Worm (Caenorhabditis elegans) whole organism, L3 larva: ENCODE results near the gene srg-51.

ENCODE experiments used
- R02D3.7 ChIP-seq: fragments of 150-350 bp; optimal IDR thresholded peaks from 2 replicates; lab custom pipeline; 2014; ENCODE audit warnings: missing biosample characterization, missing genetic modification characterization
- ZK546.5 ChIP-seq: sonication (generic microtip); optimal IDR thresholded peaks from 2 replicates; lab custom pipeline; 2017; ENCODE audit warnings: missing biosample characterization, missing genetic modification characterization
- ceh-16 ChIP-seq: sonication (generic microtip); optimal IDR thresholded peaks from 2 replicates; lab custom pipeline; 2017; ENCODE audit warnings: missing biosample characterization, missing genetic modification characterization
- ceh-28 ChIP-seq: fragments of 150-350 bp; optimal IDR thresholded peaks from 2 replicates; lab custom pipeline; 2014; ENCODE audit warnings: missing biosample characterization, missing genetic modification reagents, missing genetic modification characterization
- ceh-82 ChIP-seq: fragments of 150-350 bp; optimal IDR thresholded peaks from 2 replicates; lab custom pipeline; 2014; ENCODE audit warnings: missing biosample characterization, missing genetic modification characterization
- ceh-9 ChIP-seq: sonication (generic microtip); optimal IDR thresholded peaks from 2 replicates; lab custom pipeline; 2018; ENCODE audit warnings: missing biosample characterization, missing genetic modification characterization
- egl-5 ChIP-seq: fragments of 150-350 bp; optimal IDR thresholded peaks from 2 replicates; lab custom pipeline; 2017; ENCODE audit warnings: missing biosample characterization, missing genetic modification reagents, missing genetic modification characterization, inconsistent platforms
- elt-1 ChIP-seq: fragments of 150-350 bp; optimal IDR thresholded peaks from 2 replicates; lab custom pipeline; 2014; ENCODE audit warnings: missing biosample characterization, missing genetic modification characterization
- elt-2 ChIP-seq: sonication (generic microtip); optimal IDR thresholded peaks from 2 replicates; lab custom pipeline; 2016; ENCODE audit warnings: missing genetic modification reagents, mild to moderate bottlenecking, missing genetic modification characterization, missing compliant biosample characterization
- elt-3 ChIP-seq, 3 experiments: fragments of 150-350 bp in 1 of 3; sonication (generic microtip) in 2 of 3; optimal IDR thresholded peaks; 2 replicates in 2 of 3; 4 replicates in 1 of 3; lab custom pipeline; 2014 to 2017; ENCODE audit warnings: missing biosample characterization in 3 of 3, missing genetic modification characterization in 3 of 3
- eor-1 ChIP-seq, 2 experiments: fragments of 150-350 bp; optimal IDR thresholded peaks; 2 replicates each; lab custom pipeline; 2014 to 2018; ENCODE audit warnings: missing biosample characterization in 2 of 2, missing genetic modification characterization in 2 of 2
- fkh-10 ChIP-seq: sonication (generic microtip); optimal IDR thresholded peaks from 2 replicates; lab custom pipeline; 2017; ENCODE audit warnings: missing biosample characterization, missing genetic modification reagents, missing genetic modification characterization
- fos-1 ChIP-seq: fragments of 150-350 bp; optimal IDR thresholded peaks from 2 replicates; lab custom pipeline; 2014; ENCODE audit warnings: missing biosample characterization, missing genetic modification characterization
- hmg-11 ChIP-seq: sonication (generic microtip); optimal IDR thresholded peaks from 2 replicates; lab custom pipeline; 2016; ENCODE audit warnings: missing genetic modification characterization, missing compliant biosample characterization
- jun-1 ChIP-seq: fragments of 150-350 bp; optimal IDR thresholded peaks from 2 replicates; lab custom pipeline; 2014; ENCODE audit warnings: missing biosample characterization, missing genetic modification reagents, missing genetic modification characterization
- lin-15B ChIP-seq: fragments of 150-350 bp; optimal IDR thresholded peaks from 2 replicates; lab custom pipeline; 2014; ENCODE audit warnings: missing biosample characterization, missing genetic modification characterization
- lin-39 ChIP-seq: fragments of 150-350 bp; optimal IDR thresholded peaks from 2 replicates; lab custom pipeline; 2018; ENCODE audit warnings: missing biosample characterization, missing genetic modification reagents, missing genetic modification characterization
- lsy-12 ChIP-seq: sonication (generic microtip); optimal IDR thresholded peaks from 2 replicates; lab custom pipeline; 2016; ENCODE audit warnings: mild to moderate bottlenecking, missing genetic modification characterization, missing compliant biosample characterization
- mml-1 ChIP-seq: fragments of 150-350 bp; sonication (generic microtip); optimal IDR thresholded peaks from 3 replicates; lab custom pipeline; 2014; ENCODE audit warnings: missing biosample characterization, missing genetic modification characterization
- nhr-11 ChIP-seq: fragments of 150-350 bp; optimal IDR thresholded peaks from 2 replicates; lab custom pipeline; 2014; ENCODE audit warnings: missing biosample characterization, missing genetic modification characterization
- nhr-12 ChIP-seq: fragments of 150-350 bp; optimal IDR thresholded peaks from 2 replicates; lab custom pipeline; 2014; ENCODE audit warnings: missing biosample characterization, missing genetic modification characterization
- nhr-23 ChIP-seq: fragments of 150-350 bp; optimal IDR thresholded peaks from 2 replicates; lab custom pipeline; 2014; ENCODE audit warnings: missing biosample characterization, missing genetic modification reagents, missing genetic modification characterization
- nhr-237 ChIP-seq: fragments of 150-350 bp; optimal IDR thresholded peaks from 2 replicates; lab custom pipeline; 2014; ENCODE audit warnings: missing biosample characterization, missing genetic modification characterization
- nhr-25 ChIP-seq: sonication (generic microtip); optimal IDR thresholded peaks from 2 replicates; lab custom pipeline; 2017; ENCODE audit warnings: missing biosample characterization, missing genetic modification characterization
- nhr-28 ChIP-seq: fragments of 150-350 bp; optimal IDR thresholded peaks from 2 replicates; lab custom pipeline; 2014; ENCODE audit warnings: missing biosample characterization, missing genetic modification characterization
- nhr-76 ChIP-seq: fragments of 150-350 bp; sonication (generic microtip); optimal IDR thresholded peaks from 5 replicates; lab custom pipeline; 2014; ENCODE audit warnings: missing biosample characterization, missing genetic modification characterization
- nhr-77 ChIP-seq: fragments of 150-350 bp; optimal IDR thresholded peaks from 2 replicates; lab custom pipeline; 2014; ENCODE audit warnings: missing biosample characterization, missing genetic modification characterization
- pha-4 ChIP-seq: fragments of 150-350 bp; optimal IDR thresholded peaks from 2 replicates; lab custom pipeline; 2014; ENCODE audit warnings: missing biosample characterization, missing genetic modification reagents, missing genetic modification characterization
- pqm-1 ChIP-seq: fragments of 150-350 bp; optimal IDR thresholded peaks from 2 replicates; lab custom pipeline; 2017; ENCODE audit warnings: missing biosample characterization, missing genetic modification characterization, inconsistent platforms
- sea-2 ChIP-seq: fragments of 150-350 bp; sonication (generic microtip); optimal IDR thresholded peaks from 4 replicates; lab custom pipeline; 2014; ENCODE audit warnings: missing biosample characterization, missing genetic modification reagents, missing genetic modification characterization
- skn-1 ChIP-seq: fragments of 150-350 bp; optimal IDR thresholded peaks from 2 replicates; lab custom pipeline; 2014; ENCODE audit warnings: missing biosample characterization, missing genetic modification characterization
- tbx-2 ChIP-seq: sonication (generic microtip); optimal IDR thresholded peaks from 2 replicates; lab custom pipeline; 2016; ENCODE audit warnings: mild to moderate bottlenecking, missing genetic modification characterization, missing compliant biosample characterization
- unc-39 ChIP-seq: sonication (generic microtip); optimal IDR thresholded peaks from 4 replicates; lab custom pipeline; 2017; ENCODE audit warnings: missing biosample characterization, missing genetic modification characterization
- zag-1 ChIP-seq: fragments of 150-350 bp; optimal IDR thresholded peaks from 2 replicates; lab custom pipeline; 2014; ENCODE audit warnings: missing biosample characterization, missing genetic modification characterization
- ztf-11 ChIP-seq: fragments of 150-350 bp; optimal IDR thresholded peaks from 2 replicates; lab custom pipeline; 2014; ENCODE audit warnings: missing biosample characterization, missing genetic modification characterization
- ztf-4 ChIP-seq: fragments of 150-350 bp; optimal IDR thresholded peaks from 2 replicates; lab custom pipeline; 2014; ENCODE audit warnings: missing biosample characterization, missing genetic modification characterization

Gene srg-51

ce11 chrIV:15120746-15121145 is 20.0 kb downstream of the srg-51 start, which contains the start of gene clec-189:
Gene clec-189, plus strand, starts transcription at chrIV:15120837.
- TF ChIP-seq nhr-28 (tag; lab: Kevin White, UChicago) (no peak), tbx-2 (tag; lab: Kevin White, UChicago) (no peak), ztf-11 (tag; lab: Kevin White, UChicago) (no peak), elt-3 (tag; optimal IDR thresholded peaks at IDR 0.05; lab: Kevin White, UChicago) (no peak), lsy-12 (tag; lab: Kevin White, UChicago) (no peak), fkh-10 (no peak), skn-1 (no peak)

- TF ChIP-seq nhr-25 (tag; lab: Kevin White, UChicago) (no peak), pqm-1 (tag; lab: Kevin White, UChicago) (no peak), nhr-11 (tag; lab: Kevin White, UChicago) (no peak), egl-5 (no peak), unc-39 (tag; lab: Kevin White, UChicago) (no peak), nhr-23 (tag; lab: Kevin White, UChicago) (no peak), lin-15B (tag; lab: Kevin White, UChicago) (no peak), ceh-16 (tag; lab: Kevin White, UChicago) (no peak)
Observed at ce11 chrIV:15119268-15119667, 21.5 kb downstream of the srg-51 start.

- no peak for TF ChIP-seq hmg-11 (tag; lab: Kevin White, UChicago)
- TF ChIP-seq, all 47 proteins: peak for 0
Observed at ce11 chrIV:15118390-15118789, 22.3 kb downstream of the srg-51 start, which contains the start of gene M199.136. Gene M199.136, plus strand, starts transcription at chrIV:15118690.

- TF ChIP-seq jun-1 (no peak), ztf-4 (tag; lab: Kevin White, UChicago) (no peak), elt-1 (tag; lab: Kevin White, UChicago) (no peak), egl-5 (no peak), hmg-11 (tag; lab: Kevin White, UChicago) (no peak), pha-4 (tag; lab: Kevin White, UChicago) (no peak), ceh-28 (tag; lab: Kevin White, UChicago) (no peak), nhr-76 (tag; lab: Kevin White, UChicago) (no peak), R02D3.7 (no peak), tbx-2 (tag; lab: Kevin White, UChicago) (no peak), nhr-28 (tag; lab: Kevin White, UChicago) (no peak), zag-1 (tag; lab: Kevin White, UChicago) (no peak), eor-1 (tag; optimal IDR thresholded peaks at IDR 0.05; lab: Kevin White, UChicago) (no peak), sea-2 (no peak), elt-2 (tag; lab: Kevin White, UChicago) (no peak), elt-3 (tag; optimal IDR thresholded peaks at IDR 0.05; lab: Kevin White, UChicago) (no peak), fos-1 (tag; lab: Kevin White, UChicago) (no peak), ceh-9 (tag; lab: Kevin White, UChicago) (no peak), skn-1 (no peak), nhr-77 (tag; lab: Kevin White, UChicago) (no peak)
Observed at ce11 chrIV:15114324-15114723, 26.4 kb downstream of the srg-51 start, which contains the start of gene M199.135. Gene M199.135, plus strand, starts transcription at chrIV:15114624.

- TF ChIP-seq nhr-25 (tag; lab: Kevin White, UChicago) (no peak), ztf-11 (tag; lab: Kevin White, UChicago) (no peak), fos-1 (tag; lab: Kevin White, UChicago) (no peak), nhr-77 (tag; lab: Kevin White, UChicago) (no peak), lin-39 (tag; lab: Kevin White, UChicago) (no peak), nhr-237 (tag; lab: Kevin White, UChicago) (no peak), pqm-1 (tag; lab: Kevin White, UChicago) (no peak), sea-2 (no peak), jun-1 (no peak), eor-1 (tag; optimal IDR thresholded peaks at IDR 0.05; lab: Kevin White, UChicago) (no peak)
Observed at ce11 chrIV:15113117-15113516, 27.6 kb downstream of the srg-51 start, which contains the start of gene M199.134. Gene M199.134, minus strand, starts transcription at chrIV:15113217.

ce11 chrIV:15108475-15108874 is 32.3 kb downstream of the srg-51 start, which contains the start of gene M199.2:
Gene M199.2, plus strand, starts transcription at chrIV:15108775.
- TF ChIP-seq unc-39 (tag; lab: Kevin White, UChicago) (no peak), sea-2 (no peak), ZK546.5 (tag; lab: Kevin White, UChicago) (no peak), lin-15B (tag; lab: Kevin White, UChicago) (no peak), ceh-82 (tag; lab: Kevin White, UChicago) (no peak), pha-4 (tag; lab: Kevin White, UChicago) (no peak), mml-1 (tag; lab: Kevin White, UChicago) (no peak), elt-3 (tag; optimal IDR thresholded peaks at IDR 0.05; lab: Kevin White, UChicago) (no peak), nhr-77 (tag; lab: Kevin White, UChicago) (no peak), skn-1 (no peak), pqm-1 (tag; lab: Kevin White, UChicago) (no peak), ceh-9 (tag; lab: Kevin White, UChicago) (no peak), nhr-12 (no peak)
